Fruit fly (Drosophila melanogaster): ENCODE data around the gene CG42750.
A peak's percentile ranks its signal among the peaks of the same experiment; 100 is the strongest.

Gene CG42750

dm6 chr2L:18257878-18258277 lies 17.7 kb downstream of the CG42750 start, which contains the start of gene CG31788 (continued):
- TF ChIP-seq da (GFP tag; optimal IDR thresholded peaks at IDR 0.05) (no peak), E2f2 (GFP tag; IDR thresholded peaks at IDR 0.05) (no peak), CG6272 (GFP tag; IDR thresholded peaks at IDR 0.05) (no peak), CG12299 (tag; optimal IDR thresholded peaks at IDR 0.05) (no peak), CG10321 (GFP tag; IDR thresholded peaks at IDR 0.05) (no peak), gce (GFP tag; IDR thresholded peaks at IDR 0.05) (no peak), knrl (GFP tag; IDR thresholded peaks at IDR 0.05; ENCODE audit: partially characterized antibody) (no peak)

dm6 chr2L:18236493-18236892 lies 39.1 kb downstream of the CG42750 start:
- TF ChIP-seq CG6272 (GFP tag; IDR thresholded peaks at IDR 0.05) (no peak), sens (GFP tag) (peak; percentile 15), Ets97D (GFP tag; optimal IDR thresholded peaks at IDR 0.05) (no peak)

- TF ChIP-seq Ets65A (GFP tag) (no peak), CG9215 (GFP tag; IDR thresholded peaks at IDR 0.05) (no peak), unpg (GFP tag; optimal IDR thresholded peaks at IDR 0.05) (no peak), chn (GFP tag; optimal IDR thresholded peaks at IDR 0.05) (no peak)
Measured at dm6 chr2L:18209137-18209536, 66.4 kb downstream of the CG42750 start, which contains the start of gene CG31802. CG31802 (minus strand) TSS chr2L:18209237.

- TF ChIP-seq CG7987 (GFP tag; optimal IDR thresholded peaks at IDR 0.05) (no peak), Ets65A (GFP tag) (peak; percentile 91)
Measured at dm6 chr2L:18202811-18203210, 72.8 kb downstream of the CG42750 start.

- no peak for TF ChIP-seq fd96Cb (tag; optimal IDR thresholded peaks at IDR 0.05)
- TF ChIP-seq CG7372 (GFP tag; IDR thresholded peaks at IDR 0.05): no peak
- TF ChIP-seq Fer2 (tag; optimal IDR thresholded peaks at IDR 0.05): no peak
- peak; percentile 53 for TF ChIP-seq CG11504 (tag; optimal IDR thresholded peaks at IDR 0.05)
- no peak for TF ChIP-seq hb (GFP tag; IDR thresholded peaks at IDR 0.05; ENCODE audit: partially characterized antibody)
- TF ChIP-seq wek (GFP tag; optimal IDR thresholded peaks at IDR 0.05): no peak
- no peak for TF ChIP-seq repo (GFP tag; optimal IDR thresholded peaks at IDR 0.05)
- TF ChIP-seq sna (GFP tag; IDR thresholded peaks at IDR 0.05; ENCODE audit: partially characterized antibody): no peak
- TF ChIP-seq amos (GFP tag; IDR thresholded peaks at IDR 0.05; ENCODE audit: partially characterized antibody): no peak
- no peak for TF ChIP-seq gfzf (GFP tag; optimal IDR thresholded peaks at IDR 0.05)
- TF ChIP-seq HmgD (GFP tag; optimal IDR thresholded peaks at IDR 0.05): no peak
- no peak for TF ChIP-seq kni (GFP tag; optimal IDR thresholded peaks at IDR 0.05)
- TF ChIP-seq Hr3 (GFP tag; optimal IDR thresholded peaks at IDR 0.05): no peak
- TF ChIP-seq NFAT (GFP tag; IDR thresholded peaks at IDR 0.05): no peak
- no peak for TF ChIP-seq Mad (GFP tag; optimal IDR thresholded peaks at IDR 0.05)
- TF ChIP-seq mam (GFP tag; optimal IDR thresholded peaks at IDR 0.05): peak; percentile 20
- no peak for TF ChIP-seq salm (tag; optimal IDR thresholded peaks at IDR 0.05)
- TF ChIP-seq slp2 (GFP tag; optimal IDR thresholded peaks at IDR 0.05): peak; percentile 0
- peak; percentile 19 for TF ChIP-seq ind (GFP tag; optimal IDR thresholded peaks at IDR 0.05)
- TF ChIP-seq dati (GFP tag; IDR thresholded peaks at IDR 0.05): no peak
- no peak for TF ChIP-seq Sry-β (GFP tag; optimal IDR thresholded peaks at IDR 0.05)
- no peak for TF ChIP-seq CG12659 (GFP tag; optimal IDR thresholded peaks at IDR 0.05)
- TF ChIP-seq her (GFP tag; optimal IDR thresholded peaks at IDR 0.05): no peak
- TF ChIP-seq CG16779 (GFP tag; IDR thresholded peaks at IDR 0.05): no peak
- TF ChIP-seq HHEX (GFP tag; optimal IDR thresholded peaks at IDR 0.05): peak; percentile 6
- TF ChIP-seq pb (GFP tag; optimal IDR thresholded peaks at IDR 0.05): no peak
- TF ChIP-seq pan (optimal IDR thresholded peaks at IDR 0.05): no peak
- TF ChIP-seq pan (GFP tag; optimal IDR thresholded peaks at IDR 0.05 in 1 of 2, IDR thresholded peaks at IDR 0.05 in 1 of 2): peak in 1 of 2 experiments; percentile 40
- TF ChIP-seq CG9797 (GFP tag; optimal IDR thresholded peaks at IDR 0.05): no peak
- no peak for TF ChIP-seq en (GFP tag; optimal IDR thresholded peaks at IDR 0.05)
- peak; percentile 8 for TF ChIP-seq CG4820 (GFP tag; optimal IDR thresholded peaks at IDR 0.05)
- peak; percentile 53 for TF ChIP-seq CG12769 (tag; optimal IDR thresholded peaks at IDR 0.05)
Measured at dm6 chr2L:18186695-18187094, 88.9 kb downstream of the CG42750 start.

Measured in whole organism, embryonic.